Fruit fly (Drosophila melanogaster): Measurements from ENCODE around the gene CG1116.

Gene CG1116

DNA sequence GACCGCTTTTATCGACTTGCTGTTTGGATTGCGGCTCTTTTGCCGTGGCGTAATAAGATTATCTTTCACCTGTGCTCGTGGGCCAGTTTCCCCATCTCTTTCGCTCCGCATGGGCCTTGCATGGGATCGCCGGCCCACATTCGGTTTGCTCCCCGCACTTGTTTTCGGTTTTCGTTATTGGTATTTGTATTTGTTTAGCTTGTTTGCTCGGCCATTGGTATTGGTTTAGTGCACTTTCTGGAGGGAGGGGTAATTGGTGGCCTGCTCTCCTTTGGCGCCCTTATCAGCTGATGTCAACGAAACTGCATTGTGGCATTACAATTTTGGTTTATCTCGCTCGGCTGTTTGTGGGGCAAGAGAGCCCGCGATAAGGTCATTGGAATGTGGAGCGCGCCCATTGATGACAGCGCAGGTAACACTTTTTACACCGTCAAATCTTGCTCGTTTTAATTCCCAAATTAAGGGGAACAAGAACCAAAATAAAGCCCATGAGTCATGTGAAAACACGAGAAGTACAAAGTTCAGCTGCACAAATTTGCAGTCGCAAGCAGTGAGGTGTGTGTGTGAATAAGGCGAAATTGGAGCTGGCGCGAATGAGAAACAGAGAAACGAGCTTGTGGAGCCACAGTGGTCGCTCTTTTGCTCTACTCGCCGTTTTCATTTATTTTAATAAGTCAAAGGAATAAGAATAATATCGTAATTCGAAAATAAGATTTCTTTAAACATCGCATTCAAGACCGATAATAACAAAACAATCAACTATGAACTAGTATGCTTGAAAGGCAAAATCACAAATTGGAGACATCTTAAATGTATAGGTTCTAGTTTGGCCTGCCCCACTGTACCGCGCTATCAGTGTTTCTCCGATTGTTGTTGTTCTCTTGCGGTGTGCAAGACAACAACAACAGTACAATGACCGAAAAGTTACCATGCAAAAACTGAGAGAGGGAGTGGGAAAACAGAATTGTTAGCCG, 3.8 kb upstream of the CG1116 start (continued):
- TF ChIP-seq CG17359 (tag; optimal IDR thresholded peaks at IDR 0.05) (peak; percentile 99), hkb (optimal IDR thresholded peaks at IDR 0.05) (no peak), hkb (GFP tag; IDR thresholded peaks at IDR 0.05) (peak; percentile 98), CG8290 (GFP tag; optimal IDR thresholded peaks at IDR 0.05) (peak; percentile 100), CG8290 (tag; optimal IDR thresholded peaks at IDR 0.05) (peak; percentile 91 to 100), scrt (GFP tag; optimal IDR thresholded peaks at IDR 0.05) (peak; percentile 85), klu (GFP tag; IDR thresholded peaks at IDR 0.05) (peak; percentile 51), dimm (GFP tag; IDR thresholded peaks at IDR 0.05) (peak; percentile 89), Hr39 (optimal IDR thresholded peaks at IDR 0.05) (no peak), Mes4 (GFP tag; optimal IDR thresholded peaks at IDR 0.05) (peak; percentile 100), CG5953 (GFP tag; IDR thresholded peaks at IDR 0.05) (peak; percentile 98), sens (GFP tag) (peak; percentile 100), sug (tag; optimal IDR thresholded peaks at IDR 0.05) (peak; percentile 74), HmgZ (tag; optimal IDR thresholded peaks at IDR 0.05) (peak; percentile 93), cg (GFP tag; optimal IDR thresholded peaks at IDR 0.05) (peak; percentile 56), CG2712 (tag; optimal IDR thresholded peaks at IDR 0.05) (peak; percentile 95), gsb (GFP tag; IDR thresholded peaks at IDR 0.05) (peak; percentile 31; the same call in 1 of the 2 replicates), CG1529 (GFP tag; optimal IDR thresholded peaks at IDR 0.05) (peak; percentile 99), CG7745 (tag; optimal IDR thresholded peaks at IDR 0.05) (peak; percentile 98), Atf3 (GFP tag; optimal IDR thresholded peaks at IDR 0.05) (peak; percentile 99), sim (GFP tag; IDR thresholded peaks at IDR 0.05) (peak; percentile 99), Poxn (GFP tag; IDR thresholded peaks at IDR 0.05) (no peak), Dip3 (GFP tag; optimal IDR thresholded peaks at IDR 0.05) (peak; percentile 63), Camta (GFP tag; optimal IDR thresholded peaks at IDR 0.05) (peak; percentile 99), CG9727 (GFP tag; optimal IDR thresholded peaks at IDR 0.05) (peak; percentile 100), dpn (GFP tag; optimal IDR thresholded peaks at IDR 0.05) (peak; percentile 90 to 96), C15 (GFP tag; IDR thresholded peaks at IDR 0.05) (0 out of 3 replicates have a peak, but pooled peaks have one; percentile 48), pnt (GFP tag; optimal IDR thresholded peaks at IDR 0.05) (peak; percentile 98), pros (GFP tag; optimal IDR thresholded peaks at IDR 0.05) (peak; percentile 69), Rfx (GFP tag; IDR thresholded peaks at IDR 0.05) (peak; percentile 71), crol (GFP tag; IDR thresholded peaks at IDR 0.05) (peak; percentile 88), CG2202 (tag; optimal IDR thresholded peaks at IDR 0.05) (peak; percentile 100), h (optimal IDR thresholded peaks at IDR 0.05) (no peak), CG33557 (GFP tag; optimal IDR thresholded peaks at IDR 0.05) (peak; percentile 99), CG14050 (GFP tag; IDR thresholded peaks at IDR 0.05) (peak; percentile 82), Drgx (GFP tag; IDR thresholded peaks at IDR 0.05) (peak; percentile 90), CG2875 (GFP tag; optimal IDR thresholded peaks at IDR 0.05) (peak; percentile 100), nerfin-1 (tag; optimal IDR thresholded peaks at IDR 0.05) (peak; percentile 97), toy (GFP tag; IDR thresholded peaks at IDR 0.05) (peak; percentile 75; the same call in 1 of the 2 replicates), CG17328 (GFP tag; IDR thresholded peaks at IDR 0.05) (peak; percentile 98), CG4707 (GFP tag; optimal IDR thresholded peaks at IDR 0.05) (peak; percentile 98), mld (GFP tag; IDR thresholded peaks at IDR 0.05; ENCODE audit: partially characterized antibody) (no peak), Ravus (GFP tag; IDR thresholded peaks at IDR 0.05) (peak; percentile 52), grau (tag; optimal IDR thresholded peaks at IDR 0.05) (peak; percentile 89), p53 (GFP tag; optimal IDR thresholded peaks at IDR 0.05) (peak; percentile 98), her (GFP tag; optimal IDR thresholded peaks at IDR 0.05) (peak; percentile 96), Elba2 (GFP tag; optimal IDR thresholded peaks at IDR 0.05) (no peak), Chrac-16 (GFP tag; optimal IDR thresholded peaks at IDR 0.05) (peak; percentile 85), CG1603 (tag; optimal IDR thresholded peaks at IDR 0.05) (peak; percentile 98), CG12659 (GFP tag; optimal IDR thresholded peaks at IDR 0.05) (peak; percentile 87)
